Worm (Caenorhabditis elegans): ENCODE results near the gene str-200.

DNA sequence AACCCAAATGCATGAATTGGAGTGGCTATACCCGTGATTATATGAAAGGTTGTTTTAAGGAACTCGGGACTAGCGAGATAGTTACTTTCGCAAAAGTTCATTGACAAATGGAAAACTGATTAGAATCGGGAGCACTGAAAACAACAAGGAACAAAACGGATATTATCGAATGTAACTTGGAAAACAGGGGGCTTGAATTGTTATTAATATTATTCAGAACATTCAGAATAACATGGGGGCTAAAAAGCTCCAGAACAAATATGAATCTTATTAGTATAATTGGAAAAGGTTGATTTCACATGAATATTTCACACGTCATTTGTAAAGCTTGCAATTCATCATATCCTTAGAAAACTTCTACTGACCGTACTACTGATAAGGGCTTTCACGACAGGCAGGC lies 13.6 kb upstream of the str-200 start, which contains the start of gene srh-235:
- TF ChIP-seq nhr-237 (tag; optimal IDR thresholded peaks at IDR 0.05) (no peak), ama-1 (optimal IDR thresholded peaks at IDR 0.05) (no peak), ZK546.5 (tag; optimal IDR thresholded peaks at IDR 0.05) (no peak), aly-2 (tag; optimal IDR thresholded peaks at IDR 0.05) (no peak), lin-39 (tag; optimal IDR thresholded peaks at IDR 0.05) (no peak), lsy-2 (tag; optimal IDR thresholded peaks at IDR 0.05) (no peak), blmp-1 (tag; optimal IDR thresholded peaks at IDR 0.05; ENCODE audit: insufficient read depth) (no peak), unc-39 (tag; optimal IDR thresholded peaks at IDR 0.05) (no peak), mbf-1 (tag; optimal IDR thresholded peaks at IDR 0.05) (no peak), nhr-11 (tag; optimal IDR thresholded peaks at IDR 0.05) (no peak), lin-11 (tag; optimal IDR thresholded peaks at IDR 0.05) (no peak), snpc-4 (tag; optimal IDR thresholded peaks at IDR 0.05) (no peak)

Measured in whole organism, L2 larva.